Worm (Caenorhabditis elegans) whole organism, early embryonic: ENCODE measurements around the gene ver-1.

Source experiments
- B0310.2 ChIP-seq: sonication (generic microtip); optimal IDR thresholded peaks from 2 replicates; lab custom pipeline; 2016; ENCODE audit warnings: mild to moderate bottlenecking, missing genetic modification characterization, missing compliant biosample characterization
- F13C5.2 ChIP-seq: sonication (generic microtip); optimal IDR thresholded peaks from 2 replicates; lab custom pipeline; 2017; ENCODE audit warnings: mild to moderate bottlenecking, missing genetic modification characterization, inconsistent platforms, missing compliant biosample characterization
- aly-1 ChIP-seq: sonication (generic microtip); optimal IDR thresholded peaks from 2 replicates; lab custom pipeline; 2016; ENCODE audit warnings: missing genetic modification characterization, missing compliant biosample characterization
- ama-1 ChIP-seq: fragments of 150-350 bp; optimal IDR thresholded peaks from 2 replicates; lab custom pipeline; 2014
- ceh-13 ChIP-seq: fragments of 200-800 bp; sonication (Bioruptor generic); optimal IDR thresholded peaks from 2 replicates; lab custom pipeline; 2018; ENCODE audit warnings: mild to moderate bottlenecking, missing genetic modification characterization, missing compliant biosample characterization
- ceh-36 ChIP-seq: sonication (generic microtip); optimal IDR thresholded peaks from 2 replicates; lab custom pipeline; 2016; ENCODE audit warnings: missing genetic modification characterization, inconsistent platforms, missing compliant biosample characterization
- ets-7 ChIP-seq: sonication (generic microtip); optimal IDR thresholded peaks from 2 replicates; lab custom pipeline; 2016; ENCODE audit warnings: missing genotype, missing genetic modification characterization, missing compliant biosample characterization
- flt-1 ChIP-seq: fragments of 200-800 bp; sonication (Bioruptor generic); IDR thresholded peaks from 2 replicates; pipeline ENCODE4 v1.3.6; 2022; ENCODE audit warnings: missing genetic modification characterization, missing compliant biosample characterization
- hmbx-1 ChIP-seq: sonication (generic microtip); optimal IDR thresholded peaks from 2 replicates; lab custom pipeline; 2016; ENCODE audit warnings: mild to moderate bottlenecking, missing genetic modification characterization, missing compliant biosample characterization
- hmg-4 ChIP-seq: fragments of 200-800 bp; sonication (Bioruptor generic); optimal IDR thresholded peaks from 2 replicates; lab custom pipeline; 2018; ENCODE audit warnings: mild to moderate bottlenecking, missing genetic modification characterization, missing compliant biosample characterization
- hnd-1 ChIP-seq: sonication (generic microtip); optimal IDR thresholded peaks from 2 replicates; lab custom pipeline; 2016; ENCODE audit warnings: missing genetic modification characterization, missing compliant biosample characterization
- pes-1 ChIP-seq: fragments of 200-800 bp; sonication (Bioruptor generic); IDR thresholded peaks from 2 replicates; pipeline ENCODE4 v1.3.6; 2022; ENCODE audit warnings: missing genetic modification reagents, missing genetic modification characterization, missing compliant biosample characterization
- scrt-1 ChIP-seq: fragments of 200-800 bp; sonication (Bioruptor generic); IDR thresholded peaks from 2 replicates; pipeline ENCODE4 v1.3.6; 2022; ENCODE audit warnings: missing genetic modification characterization, missing compliant biosample characterization
- sea-1 ChIP-seq: fragments of 200-800 bp; sonication (Bioruptor generic); conservative IDR thresholded peaks from 2 replicates; pipeline ENCODE4 v1.3.6; 2022; ENCODE audit warnings: missing genetic modification characterization, missing compliant biosample characterization
- tbx-11 ChIP-seq: fragments of 200-800 bp; sonication (Bioruptor generic); IDR thresholded peaks from 2 replicates; pipeline ENCODE4 v1.3.6; 2022; ENCODE audit warnings: missing genetic modification characterization, missing compliant biosample characterization
- tbx-37 ChIP-seq: fragments of 200-800 bp; sonication (Bioruptor generic); conservative IDR thresholded peaks from 2 replicates; pipeline ENCODE4 v1.3.6; 2022; ENCODE audit warnings: missing genetic modification reagents, missing genetic modification characterization, missing compliant biosample characterization
- tra-4 ChIP-seq: sonication (generic microtip); optimal IDR thresholded peaks from 2 replicates; lab custom pipeline; 2017; ENCODE audit warnings: missing genetic modification characterization, missing compliant biosample characterization

ver-1 gene

ce11 chrIII:132118-132517 is 24.5 kb upstream of the ver-1 start, which contains the start of gene pals-22:
pals-22 (plus strand) TSS chrIII:132418.
- TF ChIP-seq pes-1 (GFP tag; lab: Robert Waterston, UW) (no peak), scrt-1 (GFP tag; lab: Robert Waterston, UW) (no peak), B0310.2 (tag; lab: Kevin White, UChicago) (no peak), aly-1 (no peak), tbx-37 (no peak)

ce11 chrIII:134194-134593 is 22.4 kb upstream of the ver-1 start, which contains the start of gene pals-25:
pals-25 (plus strand) TSS chrIII:134494.
- TF ChIP-seq ceh-36 (tag; lab: Kevin White, UChicago) (no peak), F13C5.2 (tag; lab: Kevin White, UChicago) (no peak), ama-1 (lab: Kevin White, UChicago) (no peak), aly-1 (no peak)

- TF ChIP-seq ceh-13 (GFP tag; lab: Kevin White, UChicago) (no peak), F13C5.2 (tag; lab: Kevin White, UChicago) (no peak), ama-1 (lab: Kevin White, UChicago) (no peak), B0310.2 (tag; lab: Kevin White, UChicago) (no peak), hmbx-1 (tag; lab: Kevin White, UChicago) (no peak), scrt-1 (GFP tag; lab: Robert Waterston, UW) (no peak), ets-7 (tag; lab: Kevin White, UChicago) (no peak), tra-4 (tag; lab: Kevin White, UChicago) (no peak), aly-1 (no peak), pes-1 (GFP tag; lab: Robert Waterston, UW) (no peak), hnd-1 (no peak), flt-1 (GFP tag; lab: Robert Waterston, UW) (no peak), ceh-36 (tag; lab: Kevin White, UChicago) (no peak), sea-1 (GFP tag; lab: Robert Waterston, UW) (no peak), tbx-37 (no peak), hmg-4 (GFP tag; lab: Kevin White, UChicago) (no peak), tbx-11 (GFP tag; lab: Robert Waterston, UW) (no peak)
These were observed 15.7 kb upstream of the ver-1 start, which contains the start of gene fbxb-81 for ce11 chrIII:140904-141303. fbxb-81 (minus strand) TSS chrIII:141217.

ce11 chrIII:143121-143520 is 13.5 kb upstream of the ver-1 start, which contains the start of gene fbxb-82:
fbxb-82 (minus strand) TSS chrIII:143221.
- TF ChIP-seq hnd-1 (no peak), tbx-37 (no peak)

- TF ChIP-seq tra-4 (tag; lab: Kevin White, UChicago) (no peak), ceh-13 (GFP tag; lab: Kevin White, UChicago) (no peak), flt-1 (GFP tag; lab: Robert Waterston, UW) (no peak), ets-7 (tag; lab: Kevin White, UChicago) (no peak), hmbx-1 (tag; lab: Kevin White, UChicago) (no peak), tbx-11 (GFP tag; lab: Robert Waterston, UW) (no peak), F13C5.2 (tag; lab: Kevin White, UChicago) (no peak)
These were observed 11.5 kb upstream of the ver-1 start, which contains the start of the genes T17A3.12 and fbxb-83 for ce11 chrIII:145078-145477. T17A3.12 (minus strand) TSS chrIII:145178. fbxb-83 (minus strand) TSS chrIII:145211.

ce11 chrIII:146369-146768 is 10.3 kb upstream of the ver-1 start, which contains the start of gene fbxb-84:
fbxb-84 (minus strand) TSS chrIII:146469.
- TF ChIP-seq hmbx-1 (tag; lab: Kevin White, UChicago) = no peak
- no peak for TF ChIP-seq ama-1 (lab: Kevin White, UChicago)
- TF ChIP-seq ets-7 (tag; lab: Kevin White, UChicago) = no peak
- TF ChIP-seq B0310.2 (tag; lab: Kevin White, UChicago) = no peak
- no peak for TF ChIP-seq F13C5.2 (tag; lab: Kevin White, UChicago)
- no peak for TF ChIP-seq flt-1 (GFP tag; lab: Robert Waterston, UW)
- TF ChIP-seq hmg-4 (GFP tag; lab: Kevin White, UChicago) = no peak
- no peak for TF ChIP-seq sea-1 (GFP tag; lab: Robert Waterston, UW)
- no peak for TF ChIP-seq aly-1
- no peak for TF ChIP-seq tra-4 (tag; lab: Kevin White, UChicago)
- TF ChIP-seq hnd-1 = no peak
- TF ChIP-seq pes-1 (GFP tag; lab: Robert Waterston, UW) = no peak
- TF ChIP-seq tbx-11 (GFP tag; lab: Robert Waterston, UW) = no peak

ce11 chrIII:147570-148076 is 9.0 kb upstream of the ver-1 start, which contains the start of gene sqst-5:
sqst-5 (minus strand) TSS chrIII:147620.
- TF ChIP-seq hmg-4 (GFP tag; lab: Kevin White, UChicago) = no peak
- TF ChIP-seq B0310.2 (tag; lab: Kevin White, UChicago) = no peak
- TF ChIP-seq tra-4 (tag; lab: Kevin White, UChicago) = no peak
- no peak for TF ChIP-seq scrt-1 (GFP tag; lab: Robert Waterston, UW)
- no peak for TF ChIP-seq sea-1 (GFP tag; lab: Robert Waterston, UW)
- no peak for TF ChIP-seq hnd-1
- no peak for TF ChIP-seq tbx-11 (GFP tag; lab: Robert Waterston, UW)
- no peak for TF ChIP-seq aly-1
- TF ChIP-seq ceh-36 (tag; lab: Kevin White, UChicago) = no peak
- no peak for TF ChIP-seq tbx-37
- no peak for TF ChIP-seq ama-1 (lab: Kevin White, UChicago)
- no peak for TF ChIP-seq hmbx-1 (tag; lab: Kevin White, UChicago)
- no peak for TF ChIP-seq F13C5.2 (tag; lab: Kevin White, UChicago)
- TF ChIP-seq ets-7 (tag; lab: Kevin White, UChicago) = no peak
- TF ChIP-seq ceh-13 (GFP tag; lab: Kevin White, UChicago) = no peak
- TF ChIP-seq pes-1 (GFP tag; lab: Robert Waterston, UW) = no peak
- no peak for TF ChIP-seq flt-1 (GFP tag; lab: Robert Waterston, UW)
